Fruit fly (Drosophila melanogaster) whole organism, embryonic: ENCODE results near the gene CG17572.

ENCODE experiments used
- Blimp-1 ChIP-seq: fragments of 200-800 bp; sonication (Bioruptor generic); optimal IDR thresholded peaks from 3 replicates; lab custom pipeline; 2018; ENCODE audit warnings: missing biosample characterization, missing genetic modification characterization, mild to moderate bottlenecking, moderate library complexity, missing genetic modification reagents
- CG10462 ChIP-seq: fragments of 200-800 bp; sonication (Bioruptor generic); optimal IDR thresholded peaks from 2 replicates; lab custom pipeline; 2016; ENCODE audit warnings: missing biosample characterization, missing genetic modification characterization
- CG11723 ChIP-seq: fragments of 200-800 bp; sonication (Bioruptor generic); optimal IDR thresholded peaks from 2 replicates; lab custom pipeline; 2017; ENCODE audit warnings: missing biosample characterization, mild to moderate bottlenecking, missing genetic modification characterization
- CG12104 ChIP-seq: fragments of 200-800 bp; sonication (Bioruptor generic); optimal IDR thresholded peaks from 3 replicates; lab custom pipeline; 2016; ENCODE audit warnings: missing biosample characterization, missing genetic modification characterization
- CG14050 ChIP-seq: fragments of 200-800 bp; sonication (Bioruptor generic); IDR thresholded peaks from 3 replicates; pipeline ENCODE4 v1.3.6; 2022; ENCODE audit warnings: missing biosample characterization, missing genetic modification characterization
- CG14667 ChIP-seq: fragments of 200-800 bp; sonication (Bioruptor generic); IDR thresholded peaks from 2 replicates; pipeline ENCODE4 v1.3.6; 2022; ENCODE audit warnings: missing biosample characterization, missing genetic modification characterization
- CG15073 ChIP-seq: fragments of 200-800 bp; sonication (Bioruptor generic); optimal IDR thresholded peaks from 2 replicates; lab custom pipeline; 2016; ENCODE audit warnings: missing biosample characterization, missing genetic modification characterization
- CG1647 ChIP-seq: fragments of 200-800 bp; sonication (Bioruptor generic); optimal IDR thresholded peaks from 3 replicates; lab custom pipeline; 2016; ENCODE audit warnings: missing biosample characterization, missing genetic modification characterization
- CG1792 ChIP-seq: fragments of 200-800 bp; sonication (Bioruptor generic); optimal IDR thresholded peaks from 2 replicates; lab custom pipeline; 2016; ENCODE audit warnings: missing biosample characterization, missing genetic modification characterization
- CG2202 ChIP-seq: fragments of 200-800 bp; sonication (Bioruptor generic); optimal IDR thresholded peaks from 2 replicates; lab custom pipeline; 2018; ENCODE audit warnings: missing biosample characterization, mild to moderate bottlenecking, missing genetic modification characterization
- CG31388 ChIP-seq: fragments of 200-800 bp; sonication (Bioruptor generic); optimal IDR thresholded peaks from 2 replicates; lab custom pipeline; 2016; ENCODE audit warnings: missing biosample characterization, missing genetic modification characterization
- CG32772 ChIP-seq: fragments of 200-800 bp; sonication (Bioruptor generic); IDR thresholded peaks from 2 replicates; pipeline ENCODE4 v1.3.6; 2022; ENCODE audit warnings: missing biosample characterization, missing genetic modification characterization
- CG4730 ChIP-seq: fragments of 200-800 bp; sonication (Bioruptor generic); IDR thresholded peaks from 2 replicates; pipeline ENCODE4 v1.3.6; 2022; ENCODE audit warnings: missing biosample characterization, missing genetic modification characterization
- CG6791 ChIP-seq: fragments of 200-800 bp; sonication (Bioruptor generic); IDR thresholded peaks from 3 replicates; pipeline ENCODE4 v1.3.6; 2022; ENCODE audit warnings: missing biosample characterization, missing genetic modification characterization; ENCODE audit not compliant: partially characterized antibody
- CG7963 ChIP-seq: fragments of 200-800 bp; sonication (Bioruptor generic); IDR thresholded peaks from 3 replicates; pipeline ENCODE4 v1.3.6; 2022; ENCODE audit warnings: missing biosample characterization, missing genetic modification characterization; ENCODE audit not compliant: partially characterized antibody
- CG9609 ChIP-seq: fragments of 200-800 bp; sonication (Bioruptor generic); optimal IDR thresholded peaks from 3 replicates; lab custom pipeline; 2016; ENCODE audit warnings: missing biosample characterization, missing genetic modification characterization
- CG9727 ChIP-seq: fragments of 200-800 bp; sonication (Bioruptor generic); optimal IDR thresholded peaks from 3 replicates; lab custom pipeline; 2017; ENCODE audit warnings: missing biosample characterization, mild to moderate bottlenecking, missing genetic modification characterization
- CG9797 ChIP-seq: fragments of 200-800 bp; sonication (Bioruptor generic); optimal IDR thresholded peaks from 3 replicates; lab custom pipeline; 2018; ENCODE audit warnings: missing biosample characterization, mild to moderate bottlenecking, missing genetic modification characterization
- CG9817 ChIP-seq: fragments of 200-800 bp; sonication (Bioruptor generic); optimal IDR thresholded peaks from 2 replicates; lab custom pipeline; 2018; ENCODE audit warnings: missing biosample characterization, mild to moderate bottlenecking, missing genetic modification characterization, moderate library complexity
- CG9932 ChIP-seq: fragments of 200-800 bp; sonication (Bioruptor generic); IDR thresholded peaks from 2 replicates; pipeline ENCODE4 v1.3.6; 2022; ENCODE audit warnings: missing biosample characterization, missing genetic modification characterization
- Dbx ChIP-seq: fragments of 200-800 bp; sonication (Bioruptor generic); IDR thresholded peaks from 3 replicates; pipeline ENCODE4 v1.3.6; 2022; ENCODE audit warnings: missing biosample characterization, missing genetic modification characterization
- Dip2 ChIP-seq: fragments of 200-800 bp; sonication (Bioruptor generic); IDR thresholded peaks from 2 replicates; pipeline ENCODE4 v1.3.6; 2022; ENCODE audit warnings: missing biosample characterization, missing genetic modification characterization
- GATAe ChIP-seq: fragments of 200-800 bp; sonication (Bioruptor generic); conservative IDR thresholded peaks from 2 replicates; pipeline ENCODE4 v1.3.6; 2022; ENCODE audit warnings: missing biosample characterization, missing genetic modification characterization
- Gsc ChIP-seq: fragments of 200-800 bp; sonication (Bioruptor generic); IDR thresholded peaks from 2 replicates; pipeline ENCODE4 v1.3.6; 2022; ENCODE audit warnings: missing biosample characterization, missing genetic modification characterization
- Gug ChIP-seq: fragments of 200-800 bp; sonication (Bioruptor generic); IDR thresholded peaks from 4 replicates; pipeline ENCODE4 v1.3.6; 2022; ENCODE audit warnings: missing biosample characterization, missing genetic modification characterization
- HmgD ChIP-seq: fragments of 200-800 bp; sonication (Bioruptor generic); optimal IDR thresholded peaks from 3 replicates; lab custom pipeline; 2016; ENCODE audit warnings: missing biosample characterization, missing genetic modification characterization
- Hr39 ChIP-seq: fragments of >200 bp; optimal IDR thresholded peaks from 2 replicates; lab custom pipeline; 2017
- Lhr ChIP-seq: fragments of 200-800 bp; sonication (Bioruptor generic); optimal IDR thresholded peaks from 3 replicates; lab custom pipeline; 2017; ENCODE audit warnings: mild to moderate bottlenecking, missing biosample characterization, missing genetic modification reagents, missing genetic modification characterization
- Meics ChIP-seq: fragments of 200-800 bp; sonication (Bioruptor generic); optimal IDR thresholded peaks from 2 replicates; lab custom pipeline; 2017; ENCODE audit warnings: missing biosample characterization, mild to moderate bottlenecking, missing genetic modification characterization
- Oaz ChIP-seq: fragments of 200-800 bp; sonication (Bioruptor generic); IDR thresholded peaks from 2 replicates; pipeline ENCODE4 v1.3.6; 2022; ENCODE audit warnings: missing biosample characterization, missing genetic modification characterization
- Ptx1 ChIP-seq: fragments of 200-800 bp; sonication (Bioruptor generic); IDR thresholded peaks from 2 replicates; pipeline ENCODE4 v1.3.6; 2022; ENCODE audit warnings: missing biosample characterization, missing genetic modification characterization
- aop ChIP-seq: fragments of 200-800 bp; sonication (Bioruptor generic); IDR thresholded peaks from 2 replicates; pipeline ENCODE4 v1.3.6; 2022; ENCODE audit warnings: missing biosample characterization, missing genetic modification characterization
- caup ChIP-seq: fragments of 200-800 bp; sonication (Bioruptor generic); optimal IDR thresholded peaks from 3 replicates; lab custom pipeline; 2017; ENCODE audit warnings: missing biosample characterization, mild to moderate bottlenecking, missing genetic modification characterization, moderate library complexity; ENCODE audit not compliant: severe bottlenecking
- croc ChIP-seq: fragments of 200-800 bp; sonication (Bioruptor generic); conservative IDR thresholded peaks from 3 replicates; pipeline ENCODE4 v1.3.6; 2022; ENCODE audit warnings: missing biosample characterization, missing genetic modification characterization
- crp ChIP-seq, 2 experiments: fragments of 200-800 bp; sonication (Bioruptor generic); optimal IDR thresholded peaks; 2 replicates in 1 of 2; 3 replicates in 1 of 2; lab custom pipeline; 2017; ENCODE audit warnings: missing biosample characterization in 2 of 2, missing genetic modification characterization in 2 of 2, mild to moderate bottlenecking in 1 of 2, moderate library complexity in 1 of 2
- cwo ChIP-seq: fragments of 200-800 bp; sonication (Bioruptor generic); optimal IDR thresholded peaks from 3 replicates; lab custom pipeline; 2017; ENCODE audit warnings: missing biosample characterization, missing genetic modification characterization, mild to moderate bottlenecking, moderate library complexity, missing genetic modification reagents
- fd102C ChIP-seq: fragments of 200-800 bp; sonication (Bioruptor generic); optimal IDR thresholded peaks from 2 replicates; lab custom pipeline; 2018; ENCODE audit warnings: missing biosample characterization, mild to moderate bottlenecking, missing genetic modification characterization, moderate library complexity
- her ChIP-seq: fragments of 200-800 bp; sonication (Bioruptor generic); optimal IDR thresholded peaks from 2 replicates; lab custom pipeline; 2016; ENCODE audit warnings: missing biosample characterization, missing genetic modification characterization
- kni ChIP-seq: fragments of 200-800 bp; sonication (Bioruptor generic); optimal IDR thresholded peaks from 3 replicates; lab custom pipeline; 2017; ENCODE audit warnings: mild to moderate bottlenecking, missing biosample characterization, missing genetic modification reagents, missing genetic modification characterization
- lab ChIP-seq: fragments of 200-800 bp; sonication (Bioruptor generic); optimal IDR thresholded peaks from 3 replicates; lab custom pipeline; 2017; ENCODE audit warnings: missing biosample characterization, missing genetic modification characterization, mild to moderate bottlenecking, moderate library complexity, missing genetic modification reagents
- lbe ChIP-seq: fragments of 200-800 bp; sonication (Bioruptor generic); optimal IDR thresholded peaks from 2 replicates; lab custom pipeline; 2016; ENCODE audit warnings: missing biosample characterization, mild to moderate bottlenecking, missing genetic modification characterization
- lilli ChIP-seq: fragments of 200-800 bp; sonication (Bioruptor generic); optimal IDR thresholded peaks from 3 replicates; lab custom pipeline; 2016; ENCODE audit warnings: missing biosample characterization, missing genetic modification characterization
- luna ChIP-seq: fragments of 200-800 bp; sonication (Bioruptor generic); optimal IDR thresholded peaks from 2 replicates; lab custom pipeline; 2016; ENCODE audit warnings: missing biosample characterization, missing genetic modification characterization
- mld ChIP-seq: fragments of 200-800 bp; sonication (Bioruptor generic); IDR thresholded peaks from 3 replicates; pipeline ENCODE4 v1.3.6; 2022; ENCODE audit warnings: missing biosample characterization, missing genetic modification characterization; ENCODE audit not compliant: partially characterized antibody
- org-1 ChIP-seq: fragments of 200-800 bp; sonication (Bioruptor generic); optimal IDR thresholded peaks from 2 replicates; lab custom pipeline; 2017; ENCODE audit warnings: missing biosample characterization, missing genetic modification characterization
- pfk ChIP-seq: fragments of 200-800 bp; sonication (Bioruptor generic); optimal IDR thresholded peaks from 2 replicates; lab custom pipeline; 2018; ENCODE audit warnings: missing biosample characterization, mild to moderate bottlenecking, missing genetic modification characterization, moderate library complexity
- pnt ChIP-seq: fragments of 200-800 bp; sonication (Bioruptor generic); optimal IDR thresholded peaks from 3 replicates; lab custom pipeline; 2016; ENCODE audit warnings: missing biosample characterization, missing genetic modification characterization
- sc ChIP-seq, 3 experiments: fragments of >200 bp in 2 of 3; fragments of 200-800 bp in 1 of 3; sonication (Bioruptor generic) in 1 of 3; optimal IDR thresholded peaks; 2 replicates in 2 of 3; 3 replicates in 1 of 3; lab custom pipeline; 2017; ENCODE audit warnings: mild to moderate bottlenecking in 1 of 3, missing biosample characterization in 1 of 3, missing genetic modification characterization in 1 of 3, missing genetic modification reagents in 1 of 3
- tin ChIP-seq: fragments of 200-800 bp; sonication (Bioruptor generic); optimal IDR thresholded peaks from 3 replicates; lab custom pipeline; 2016; ENCODE audit warnings: missing biosample characterization, missing genetic modification characterization

CG17572 gene

DNA sequence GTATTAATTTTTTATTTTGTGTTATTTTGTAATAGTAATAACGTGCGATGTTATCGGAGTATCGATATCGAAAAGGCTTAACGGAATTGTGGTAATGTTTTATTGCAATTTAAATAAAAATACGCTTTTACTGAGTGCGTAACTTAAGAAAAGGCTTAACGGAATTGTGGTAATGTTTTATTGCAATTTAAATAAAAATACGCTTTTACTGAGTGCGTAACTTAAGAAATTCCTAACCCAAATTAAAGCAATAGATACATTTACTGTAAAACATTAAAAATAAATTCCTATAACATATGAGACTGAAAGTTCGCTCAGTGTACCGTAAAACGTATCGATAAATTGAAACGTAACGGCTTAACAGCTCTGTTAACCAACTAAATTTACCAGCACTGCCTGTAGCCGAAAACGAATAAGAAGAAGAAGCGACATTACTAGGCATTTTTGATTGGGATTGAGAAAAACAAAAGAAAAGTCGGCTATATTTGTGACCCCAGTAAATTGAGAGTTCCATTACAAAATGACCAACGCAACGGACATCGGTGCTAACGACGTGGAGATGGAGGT is 22.3 kb downstream of the CG17572 start, which contains the start of gene Rpn3 (continued):
- TF ChIP-seq kni (no peak), org-1 (peak; percentile 32), CG6791 (GFP tag; lab: Robert Waterston, UW) (peak; percentile 71), aop (peak; percentile 49; the same call in 1 of the 2 replicates), Blimp-1 (GFP tag; lab: Kevin White, UChicago) (peak; percentile 85), Lhr (GFP tag; lab: Kevin White, UChicago) (peak; percentile 34), CG11723 (GFP tag; lab: Kevin White, UChicago) (peak; percentile 48), luna (GFP tag; lab: Kevin White, UChicago) (peak; percentile 24), CG9797 (GFP tag; lab: Kevin White, UChicago) (no peak), CG12104 (peak; percentile 70), crp (GFP tag; optimal IDR thresholded peaks at IDR 0.05; lab: Kevin White, UChicago) (peak in 1 of 2 experiments; percentile 26), HmgD (GFP tag; lab: Kevin White, UChicago) (peak; percentile 67), Dip2 (GFP tag; lab: Robert Waterston, UW) (no peak), Meics (GFP tag; lab: Kevin White, UChicago) (peak; percentile 76), CG14050 (peak; percentile 77), caup (peak; percentile 73), CG9932 (GFP tag; lab: Robert Waterston, UW) (peak; percentile 88), cwo (GFP tag; lab: Kevin White, UChicago) (peak; percentile 71), CG4730 (GFP tag; lab: Robert Waterston, UW) (peak; percentile 82), CG31388 (GFP tag; lab: Kevin White, UChicago) (peak; percentile 65), CG15073 (GFP tag; lab: Kevin White, UChicago) (peak; percentile 46), lilli (GFP tag; lab: Kevin White, UChicago) (peak; percentile 91), Gsc (GFP tag; lab: Robert Waterston, UW) (peak; percentile 19; the same call in 1 of the 2 replicates), CG1647 (GFP tag; lab: Kevin White, UChicago) (peak; percentile 54), CG9609 (peak; percentile 83), Oaz (GFP tag; lab: Robert Waterston, UW) (peak; percentile 71), GATAe (GFP tag; lab: Robert Waterston, UW) (0 out of 2 replicates have a peak, but pooled peaks have one; percentile 34), CG10462 (GFP tag; lab: Kevin White, UChicago) (peak; percentile 79), lab (peak; percentile 88), pfk (GFP tag; lab: Kevin White, UChicago) (no peak), CG9727 (GFP tag; lab: Kevin White, UChicago) (peak; percentile 82), CG7963 (GFP tag; lab: Robert Waterston, UW) (no peak), CG32772 (GFP tag; lab: Robert Waterston, UW) (peak; percentile 87), Gug (GFP tag; lab: Robert Waterston, UW) (peak; percentile 57; the same call in 3 of the 4 replicates), her (GFP tag; lab: Kevin White, UChicago) (peak; percentile 62), Hr39 (lab: Kevin White, UChicago) (no peak), fd102C (peak; percentile 37), CG2202 (tag; lab: Kevin White, UChicago) (peak; percentile 62), croc (GFP tag; lab: Robert Waterston, UW) (peak; percentile 52), Dbx (GFP tag; lab: Robert Waterston, UW) (peak; percentile 88), tin (GFP tag; lab: Kevin White, UChicago) (peak; percentile 81), CG1792 (GFP tag; lab: Kevin White, UChicago) (peak; percentile 45), lbe (GFP tag; lab: Kevin White, UChicago) (peak; percentile 86), CG9817 (tag; lab: Kevin White, UChicago) (peak; percentile 67), pnt (GFP tag; lab: Kevin White, UChicago) (peak; percentile 62), mld (GFP tag; lab: Robert Waterston, UW) (no peak), sc (optimal IDR thresholded peaks at IDR 0.05; lab: Kevin White, UChicago) (no peak), sc (GFP tag; optimal IDR thresholded peaks at IDR 0.05; lab: Kevin White, UChicago) (peak; percentile 73), CG14667 (GFP tag; lab: Robert Waterston, UW) (peak; percentile 78), Ptx1 (GFP tag; lab: Robert Waterston, UW) (peak; percentile 91)
